Worm (Caenorhabditis elegans) whole organism, early embryonic: ENCODE results near the gene top-3.

Experiments
- B0310.2 ChIP-seq: sonication (generic microtip); optimal IDR thresholded peaks from 2 replicates; lab custom pipeline; 2016; ENCODE audit warnings: mild to moderate bottlenecking, missing genetic modification characterization, missing compliant biosample characterization
- F13C5.2 ChIP-seq: sonication (generic microtip); optimal IDR thresholded peaks from 2 replicates; lab custom pipeline; 2017; ENCODE audit warnings: mild to moderate bottlenecking, missing genetic modification characterization, inconsistent platforms, missing compliant biosample characterization
- aly-1 ChIP-seq: sonication (generic microtip); optimal IDR thresholded peaks from 2 replicates; lab custom pipeline; 2016; ENCODE audit warnings: missing genetic modification characterization, missing compliant biosample characterization
- ama-1 ChIP-seq: fragments of 150-350 bp; optimal IDR thresholded peaks from 2 replicates; lab custom pipeline; 2014
- ceh-13 ChIP-seq: fragments of 200-800 bp; sonication (Bioruptor generic); optimal IDR thresholded peaks from 2 replicates; lab custom pipeline; 2018; ENCODE audit warnings: mild to moderate bottlenecking, missing genetic modification characterization, missing compliant biosample characterization
- ceh-36 ChIP-seq: sonication (generic microtip); optimal IDR thresholded peaks from 2 replicates; lab custom pipeline; 2016; ENCODE audit warnings: missing genetic modification characterization, inconsistent platforms, missing compliant biosample characterization
- ets-7 ChIP-seq: sonication (generic microtip); optimal IDR thresholded peaks from 2 replicates; lab custom pipeline; 2016; ENCODE audit warnings: missing genotype, missing genetic modification characterization, missing compliant biosample characterization
- flt-1 ChIP-seq: fragments of 200-800 bp; sonication (Bioruptor generic); IDR thresholded peaks from 2 replicates; pipeline ENCODE4 v1.3.6; 2022; ENCODE audit warnings: missing genetic modification characterization, missing compliant biosample characterization
- hmbx-1 ChIP-seq: sonication (generic microtip); optimal IDR thresholded peaks from 2 replicates; lab custom pipeline; 2016; ENCODE audit warnings: mild to moderate bottlenecking, missing genetic modification characterization, missing compliant biosample characterization
- hmg-4 ChIP-seq: fragments of 200-800 bp; sonication (Bioruptor generic); optimal IDR thresholded peaks from 2 replicates; lab custom pipeline; 2018; ENCODE audit warnings: mild to moderate bottlenecking, missing genetic modification characterization, missing compliant biosample characterization
- hnd-1 ChIP-seq: sonication (generic microtip); optimal IDR thresholded peaks from 2 replicates; lab custom pipeline; 2016; ENCODE audit warnings: missing genetic modification characterization, missing compliant biosample characterization
- pes-1 ChIP-seq: fragments of 200-800 bp; sonication (Bioruptor generic); IDR thresholded peaks from 2 replicates; pipeline ENCODE4 v1.3.6; 2022; ENCODE audit warnings: missing genetic modification reagents, missing genetic modification characterization, missing compliant biosample characterization
- scrt-1 ChIP-seq: fragments of 200-800 bp; sonication (Bioruptor generic); IDR thresholded peaks from 2 replicates; pipeline ENCODE4 v1.3.6; 2022; ENCODE audit warnings: missing genetic modification characterization, missing compliant biosample characterization
- sea-1 ChIP-seq: fragments of 200-800 bp; sonication (Bioruptor generic); conservative IDR thresholded peaks from 2 replicates; pipeline ENCODE4 v1.3.6; 2022; ENCODE audit warnings: missing genetic modification characterization, missing compliant biosample characterization
- tbx-11 ChIP-seq: fragments of 200-800 bp; sonication (Bioruptor generic); IDR thresholded peaks from 2 replicates; pipeline ENCODE4 v1.3.6; 2022; ENCODE audit warnings: missing genetic modification characterization, missing compliant biosample characterization
- tbx-37 ChIP-seq: fragments of 200-800 bp; sonication (Bioruptor generic); conservative IDR thresholded peaks from 2 replicates; pipeline ENCODE4 v1.3.6; 2022; ENCODE audit warnings: missing genetic modification reagents, missing genetic modification characterization, missing compliant biosample characterization
- tra-4 ChIP-seq: sonication (generic microtip); optimal IDR thresholded peaks from 2 replicates; lab custom pipeline; 2017; ENCODE audit warnings: missing genetic modification characterization, missing compliant biosample characterization

top-3 gene

DNA sequence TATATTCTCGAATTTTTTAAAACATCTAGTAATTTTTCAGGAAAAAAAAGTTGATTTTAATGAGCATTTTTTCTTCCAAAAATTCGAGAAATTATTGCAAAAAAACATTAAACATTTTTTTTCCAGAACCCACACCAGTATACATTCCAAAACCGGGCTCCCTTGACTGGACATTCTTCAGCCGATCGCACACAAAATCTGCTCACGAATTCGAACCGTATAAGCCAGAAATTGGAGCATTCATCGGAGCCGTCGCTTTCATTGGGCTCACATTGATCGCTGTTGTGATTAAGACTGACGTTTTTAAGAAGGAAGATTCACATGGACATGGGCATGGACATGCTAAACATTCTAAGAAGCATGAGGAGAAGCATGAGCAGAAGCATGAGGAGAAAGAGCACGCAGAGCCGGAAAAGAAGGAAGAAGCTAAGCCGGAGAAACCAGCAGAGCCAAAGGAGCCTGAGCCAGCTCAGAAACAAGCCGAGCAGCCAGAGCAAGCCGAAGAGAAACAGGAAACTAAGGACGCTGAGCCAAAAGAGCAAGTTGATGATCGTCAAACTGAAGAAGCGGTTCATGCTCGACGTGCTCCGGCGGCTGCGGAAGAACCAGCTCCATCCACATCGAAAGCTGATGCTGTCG lies 31.8 kb upstream of the top-3 start:
- no peak for TF ChIP-seq tra-4 (tag; lab: Kevin White, UChicago)
- TF ChIP-seq hmbx-1, result no peak
- no peak for TF ChIP-seq B0310.2 (tag; lab: Kevin White, UChicago)
- TF ChIP-seq hmg-4, result no peak
- TF ChIP-seq tbx-37 (GFP tag; lab: Robert Waterston, UW), result no peak
- no peak for TF ChIP-seq ceh-13 (GFP tag; lab: Kevin White, UChicago)
- no peak for TF ChIP-seq hnd-1 (tag; lab: Kevin White, UChicago)
- no peak for TF ChIP-seq scrt-1 (GFP tag; lab: Robert Waterston, UW)
- TF ChIP-seq ets-7 (tag; lab: Kevin White, UChicago), result no peak
- no peak for TF ChIP-seq ceh-36 (tag; lab: Kevin White, UChicago)
- TF ChIP-seq F13C5.2 (tag; lab: Kevin White, UChicago), result no peak
- no peak for TF ChIP-seq sea-1
- TF ChIP-seq ama-1 (lab: Kevin White, UChicago), result no peak
- no peak for TF ChIP-seq flt-1
- TF ChIP-seq tbx-11 (GFP tag; lab: Robert Waterston, UW), result no peak
- TF ChIP-seq aly-1 (tag; lab: Kevin White, UChicago), result no peak
- TF ChIP-seq pes-1 (GFP tag; lab: Robert Waterston, UW), result no peak

DNA sequence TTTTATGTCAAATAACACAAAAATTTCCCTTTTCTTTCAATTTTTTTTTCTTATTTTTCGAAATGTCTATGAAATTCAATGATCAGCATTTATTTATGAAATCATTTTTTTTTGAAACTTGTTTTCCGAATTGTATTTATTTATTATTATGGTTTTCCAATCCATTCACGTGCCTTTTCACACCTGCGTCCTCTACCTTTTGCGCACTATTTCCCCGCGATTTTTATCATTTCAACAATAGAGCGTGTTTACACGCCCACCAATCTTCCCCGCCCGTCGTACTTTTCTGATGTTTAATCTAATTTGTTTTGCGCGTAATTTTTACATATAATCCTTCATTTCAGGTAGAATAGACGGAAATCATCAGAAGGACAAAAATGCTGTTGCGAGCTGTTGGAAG lies 29.8 kb upstream of the top-3 start, which contains the start of gene wah-1:
Gene wah-1, plus strand, starts transcription at position 345 of the 400 bp plus-strand sequence.
- TF ChIP-seq ama-1 (lab: Kevin White, UChicago) (no peak), F13C5.2 (tag; lab: Kevin White, UChicago) (no peak)

- TF ChIP-seq hmg-4 (no peak), tra-4 (tag; lab: Kevin White, UChicago) (no peak), tbx-11 (GFP tag; lab: Robert Waterston, UW) (no peak), hnd-1 (tag; lab: Kevin White, UChicago) (no peak), tbx-37 (GFP tag; lab: Robert Waterston, UW) (no peak), ama-1 (lab: Kevin White, UChicago) (no peak), hmbx-1 (no peak), scrt-1 (GFP tag; lab: Robert Waterston, UW) (no peak), pes-1 (GFP tag; lab: Robert Waterston, UW) (no peak), F13C5.2 (tag; lab: Kevin White, UChicago) (no peak), aly-1 (tag; lab: Kevin White, UChicago) (no peak)
Observed at ce11 chrIII:11985066-11985465, 25.1 kb upstream of the top-3 start.

- TF ChIP-seq ceh-36 (tag; lab: Kevin White, UChicago) (no peak), tra-4 (tag; lab: Kevin White, UChicago) (no peak), flt-1 (no peak), hnd-1 (tag; lab: Kevin White, UChicago) (no peak)
Observed at ce11 chrIII:11982474-11982873, 22.5 kb upstream of the top-3 start.

DNA sequence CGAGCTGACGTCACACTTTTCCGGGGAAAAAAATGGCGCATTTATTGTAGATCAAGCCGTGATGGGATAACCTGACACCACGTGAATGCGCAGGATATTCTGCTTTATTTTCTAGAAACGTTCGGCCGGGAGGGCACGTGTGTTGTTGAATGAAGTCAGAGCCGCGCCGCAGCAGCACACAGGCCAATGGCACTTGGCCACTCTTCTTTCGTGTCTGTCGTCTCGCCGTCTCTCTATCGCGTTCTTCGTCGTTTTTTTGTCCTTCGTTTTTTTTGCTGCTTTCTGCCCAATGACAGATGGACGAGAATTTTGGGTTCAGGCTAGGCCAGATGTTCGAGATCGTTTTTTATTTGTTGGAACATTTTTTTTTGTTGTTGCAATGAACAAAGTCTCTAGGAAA lies 21.6 kb upstream of the top-3 start:
- no peak for TF ChIP-seq hmg-4
- TF ChIP-seq F13C5.2 (tag; lab: Kevin White, UChicago), result no peak
- TF ChIP-seq tbx-11 (GFP tag; lab: Robert Waterston, UW), result no peak
- TF ChIP-seq hnd-1 (tag; lab: Kevin White, UChicago), result no peak
- no peak for TF ChIP-seq sea-1
- no peak for TF ChIP-seq scrt-1 (GFP tag; lab: Robert Waterston, UW)
- no peak for TF ChIP-seq B0310.2 (tag; lab: Kevin White, UChicago)
- TF ChIP-seq hmbx-1, result no peak
- no peak for TF ChIP-seq flt-1
- TF ChIP-seq tbx-37 (GFP tag; lab: Robert Waterston, UW), result no peak
- no peak for TF ChIP-seq pes-1 (GFP tag; lab: Robert Waterston, UW)
- no peak for TF ChIP-seq ceh-36 (tag; lab: Kevin White, UChicago)
- no peak for TF ChIP-seq ets-7 (tag; lab: Kevin White, UChicago)

- TF ChIP-seq B0310.2 (tag; lab: Kevin White, UChicago) (no peak), pes-1 (GFP tag; lab: Robert Waterston, UW) (no peak), tbx-11 (GFP tag; lab: Robert Waterston, UW) (no peak), hnd-1 (tag; lab: Kevin White, UChicago) (no peak), ceh-13 (GFP tag; lab: Kevin White, UChicago) (no peak)
Observed at ce11 chrIII:11980743-11981142, 20.8 kb upstream of the top-3 start.

- TF ChIP-seq tbx-11 (GFP tag; lab: Robert Waterston, UW), result no peak
- no peak for TF ChIP-seq ama-1 (lab: Kevin White, UChicago)
- TF ChIP-seq ceh-13 (GFP tag; lab: Kevin White, UChicago), result no peak
- TF ChIP-seq aly-1 (tag; lab: Kevin White, UChicago), result no peak
- TF ChIP-seq B0310.2 (tag; lab: Kevin White, UChicago), result no peak
- TF ChIP-seq F13C5.2 (tag; lab: Kevin White, UChicago), result no peak
- TF ChIP-seq hmbx-1, result no peak
- TF ChIP-seq tbx-37 (GFP tag; lab: Robert Waterston, UW), result no peak
- no peak for TF ChIP-seq ceh-36 (tag; lab: Kevin White, UChicago)
Observed at ce11 chrIII:11978742-11979141, 18.8 kb upstream of the top-3 start, which contains the start of gene Y56A3A.30. Y56A3A.30 (minus strand) TSS chrIII:11979065.

- TF ChIP-seq hmg-4 (no peak), tra-4 (tag; lab: Kevin White, UChicago) (no peak), tbx-37 (GFP tag; lab: Robert Waterston, UW) (no peak), scrt-1 (GFP tag; lab: Robert Waterston, UW) (no peak), ama-1 (lab: Kevin White, UChicago) (no peak), B0310.2 (tag; lab: Kevin White, UChicago) (no peak), sea-1 (no peak), pes-1 (GFP tag; lab: Robert Waterston, UW) (no peak), hnd-1 (tag; lab: Kevin White, UChicago) (no peak), flt-1 (no peak), ceh-36 (tag; lab: Kevin White, UChicago) (no peak), ceh-13 (GFP tag; lab: Kevin White, UChicago) (no peak), F13C5.2 (tag; lab: Kevin White, UChicago) (no peak), tbx-11 (GFP tag; lab: Robert Waterston, UW) (no peak), ets-7 (tag; lab: Kevin White, UChicago) (no peak), hmbx-1 (no peak), aly-1 (tag; lab: Kevin White, UChicago) (no peak)
Observed at ce11 chrIII:11974414-11974813, 14.4 kb upstream of the top-3 start, which contains the start of gene Y56A3A.31. Y56A3A.31 (plus strand) TSS chrIII:11974477.
